Fruit fly (Drosophila melanogaster) whole organism, embryonic: ENCODE measurements around the gene CG13461.

Experiments used
- CG10565 ChIP-seq: fragments of 200-800 bp; sonication (Bioruptor generic); optimal IDR thresholded peaks from 3 replicates; lab custom pipeline; 2016; ENCODE audit warnings: missing biosample characterization, mild to moderate bottlenecking, missing genetic modification characterization
- CG11695 ChIP-seq: fragments of 200-800 bp; sonication (Bioruptor generic); IDR thresholded peaks from 3 replicates; pipeline ENCODE4 v1.3.6; 2022; ENCODE audit warnings: missing biosample characterization, missing genetic modification characterization
- CG14014 ChIP-seq: fragments of 200-800 bp; sonication (Bioruptor generic); IDR thresholded peaks from 2 replicates; pipeline ENCODE4 v1.3.6; 2022; ENCODE audit warnings: missing biosample characterization, missing genetic modification characterization
- Hr39 ChIP-seq: fragments of >200 bp; optimal IDR thresholded peaks from 2 replicates; lab custom pipeline; 2017
- Hsf ChIP-seq: fragments of 200-800 bp; sonication (Bioruptor generic); optimal IDR thresholded peaks from 3 replicates; lab custom pipeline; 2016; ENCODE audit warnings: missing biosample characterization, missing genetic modification characterization
- Mrtf ChIP-seq: fragments of 200-800 bp; sonication (Bioruptor generic); IDR thresholded peaks from 3 replicates; pipeline ENCODE4 v1.3.6; 2022; ENCODE audit warnings: missing biosample characterization, missing genetic modification characterization
- ems ChIP-seq: fragments of 200-800 bp; sonication (Bioruptor generic); optimal IDR thresholded peaks from 3 replicates; lab custom pipeline; 2016; ENCODE audit warnings: missing biosample characterization, missing genetic modification characterization
- esg ChIP-seq: fragments of 200-800 bp; sonication (Bioruptor generic); conservative IDR thresholded peaks from 2 replicates; pipeline ENCODE4 v1.3.6; 2022; ENCODE audit warnings: missing biosample characterization, missing genetic modification characterization
- gcm ChIP-seq: fragments of 200-800 bp; sonication (Bioruptor generic); optimal IDR thresholded peaks from 2 replicates; lab custom pipeline; 2019; ENCODE audit warnings: missing biosample characterization, mild to moderate bottlenecking, missing genetic modification characterization, moderate library complexity
- mirr ChIP-seq: fragments of 200-800 bp; sonication (Bioruptor generic); optimal IDR thresholded peaks from 3 replicates; lab custom pipeline; 2018; ENCODE audit warnings: missing biosample characterization, mild to moderate bottlenecking, missing genetic modification characterization
- onecut ChIP-seq: fragments of 200-800 bp; sonication (Bioruptor generic); IDR thresholded peaks from 2 replicates; pipeline ENCODE4 v1.3.6; 2022; ENCODE audit warnings: missing biosample characterization, missing genetic modification characterization
- ttk ChIP-seq: fragments of 200-800 bp; sonication (Bioruptor generic); IDR thresholded peaks from 2 replicates; pipeline ENCODE4 v2.1.2; 2022; ENCODE audit warnings: missing biosample characterization, missing genetic modification characterization

- TF ChIP-seq CG11695 (GFP tag; lab: Robert Waterston, UW), result no peak
- no peak for TF ChIP-seq onecut (GFP tag; lab: Robert Waterston, UW)
- TF ChIP-seq ttk (GFP tag; lab: Robert Waterston, UW), result no peak
- TF ChIP-seq Hr39 (lab: Kevin White, UChicago), result no peak
- no peak for TF ChIP-seq ems (GFP tag; lab: Kevin White, UChicago)
- TF ChIP-seq Mrtf, result no peak
- no peak for TF ChIP-seq Hsf
- no peak for TF ChIP-seq gcm (GFP tag; lab: Kevin White, UChicago)
- no peak for TF ChIP-seq CG10565 (GFP tag; lab: Kevin White, UChicago)
- no peak for TF ChIP-seq mirr (GFP tag; lab: Kevin White, UChicago)
- no peak for TF ChIP-seq CG14014 (GFP tag; lab: Robert Waterston, UW)
- no peak for TF ChIP-seq esg
Observed at dm6 chr3L:15042470-15042869, 9.8 kb downstream of the CG13461 start, which contains the start of gene Rpn12R.
